Worm (Caenorhabditis elegans): ENCODE measurements around the gene gst-41.

gst-41 gene

ce11 chrV:7389771-7390170 lies 9.3 kb downstream of the gst-41 start, which contains the start of gene C02H6.1:
TSS of gene C02H6.1 (minus strand) at chrV:7389871.
- TF ChIP-seq rpc-1 (optimal IDR thresholded peaks at IDR 0.05) (no peak), rpc-1 (tag; optimal IDR thresholded peaks at IDR 0.05) (no peak), lin-26 (GFP tag; IDR thresholded peaks at IDR 0.05) (no peak), F23B12.7 (tag; optimal IDR thresholded peaks at IDR 0.05; ENCODE audit: insufficient read depth) (no peak), gei-17 (GFP tag; optimal IDR thresholded peaks at IDR 0.05) (no peak), ztf-6 (GFP tag; IDR thresholded peaks at IDR 0.05) (no peak), F57C9.4 (tag; optimal IDR thresholded peaks at IDR 0.05) (no peak), fkh-3 (tag; optimal IDR thresholded peaks at IDR 0.05) (no peak), B0261.1 (tag; optimal IDR thresholded peaks at IDR 0.05) (no peak), tbp1 (GFP tag; optimal IDR thresholded peaks at IDR 0.05) (no peak), Y53G8AR.9 (GFP tag; conservative IDR thresholded peaks at IDR 0.05) (no peak)

ce11 chrV:7387755-7388154 lies 11.3 kb downstream of the gst-41 start, which contains the start of gene C02H6.3:
TSS of gene C02H6.3 (minus strand) at chrV:7387855.
- TF ChIP-seq attf-6 (GFP tag; IDR thresholded peaks at IDR 0.05) (no peak), rec-8 (tag; optimal IDR thresholded peaks at IDR 0.05) (no peak), nfya-1 (tag; optimal IDR thresholded peaks at IDR 0.05; ENCODE audit: borderline replicate concordance, insufficient read depth) (no peak), ceh-91 (GFP tag; IDR thresholded peaks at IDR 0.05) (no peak), C17E4.6 (GFP tag; IDR thresholded peaks at IDR 0.05) (no peak), K11D2.4 (GFP tag; IDR thresholded peaks at IDR 0.05) (no peak), F57C9.4 (tag; optimal IDR thresholded peaks at IDR 0.05) (no peak), ceh-40 (GFP tag; IDR thresholded peaks at IDR 0.05) (no peak), ceh-79 (tag; optimal IDR thresholded peaks at IDR 0.05) (no peak), lin-26 (GFP tag; IDR thresholded peaks at IDR 0.05) (no peak)

- TF ChIP-seq snpc-4 (GFP tag; optimal IDR thresholded peaks at IDR 0.05) = no peak
- TF ChIP-seq snpc-4 (tag; optimal IDR thresholded peaks at IDR 0.05) = no peak
- no peak for TF ChIP-seq F33H1.4 (GFP tag; IDR thresholded peaks at IDR 0.05)
- TF ChIP-seq ceh-27 (GFP tag; optimal IDR thresholded peaks at IDR 0.05) = no peak
- no peak for TF ChIP-seq nhr-80 (tag; optimal IDR thresholded peaks at IDR 0.05)
- no peak for TF ChIP-seq B0336.3 (GFP tag; IDR thresholded peaks at IDR 0.05)
- TF ChIP-seq lin-40 (tag; optimal IDR thresholded peaks at IDR 0.05) = no peak
- TF ChIP-seq lsl-1 (GFP tag; optimal IDR thresholded peaks at IDR 0.05) = no peak
- TF ChIP-seq ztf-22 (GFP tag; optimal IDR thresholded peaks at IDR 0.05) = no peak
- TF ChIP-seq hlh-12 (tag; optimal IDR thresholded peaks at IDR 0.05) = no peak
- TF ChIP-seq ZK185.1 (tag; optimal IDR thresholded peaks at IDR 0.05; ENCODE audit: poor library complexity, severe bottlenecking) = no peak
- no peak for TF ChIP-seq K12H6.12 (tag; optimal IDR thresholded peaks at IDR 0.05)
- no peak for TF ChIP-seq F22D6.2 (tag; optimal IDR thresholded peaks at IDR 0.05)
- TF ChIP-seq F52B5.7 (tag; optimal IDR thresholded peaks at IDR 0.05) = no peak
- no peak for TF ChIP-seq bed-2 (GFP tag; IDR thresholded peaks at IDR 0.05)
- TF ChIP-seq Y79H2A.3 (GFP tag; conservative IDR thresholded peaks at IDR 0.05) = no peak
- no peak for TF ChIP-seq efl-1 (GFP tag; optimal IDR thresholded peaks at IDR 0.05)
- TF ChIP-seq ztf-26 (tag; optimal IDR thresholded peaks at IDR 0.05) = no peak
- TF ChIP-seq nhr-179 (tag; optimal IDR thresholded peaks at IDR 0.05) = no peak
- TF ChIP-seq ceh-91 (GFP tag; IDR thresholded peaks at IDR 0.05) = no peak
Observed at ce11 chrV:7386052-7386573, 13.0 kb downstream of the gst-41 start, which contains the start of gene srp-6. TSS of gene srp-6 (minus strand) at chrV:7386102.
